Worm (Caenorhabditis elegans): Measurements from ENCODE around the gene C35A5.10.

The C35A5.10 gene

ce11 chrV:10514271-10514670, 10.3 kb downstream of the C35A5.10 start, which contains the start of gene dmsr-8:
Gene dmsr-8, minus strand, starts transcription at chrV:10514371.
- TF ChIP-seq ztf-11 (tag; optimal IDR thresholded peaks at IDR 0.05), result no peak
- TF ChIP-seq mep-1 (tag; optimal IDR thresholded peaks at IDR 0.05), result no peak
- no peak for TF ChIP-seq cnd-1 (tag; optimal IDR thresholded peaks at IDR 0.05)
- TF ChIP-seq blmp-1 (tag; optimal IDR thresholded peaks at IDR 0.05), result no peak

DNA sequence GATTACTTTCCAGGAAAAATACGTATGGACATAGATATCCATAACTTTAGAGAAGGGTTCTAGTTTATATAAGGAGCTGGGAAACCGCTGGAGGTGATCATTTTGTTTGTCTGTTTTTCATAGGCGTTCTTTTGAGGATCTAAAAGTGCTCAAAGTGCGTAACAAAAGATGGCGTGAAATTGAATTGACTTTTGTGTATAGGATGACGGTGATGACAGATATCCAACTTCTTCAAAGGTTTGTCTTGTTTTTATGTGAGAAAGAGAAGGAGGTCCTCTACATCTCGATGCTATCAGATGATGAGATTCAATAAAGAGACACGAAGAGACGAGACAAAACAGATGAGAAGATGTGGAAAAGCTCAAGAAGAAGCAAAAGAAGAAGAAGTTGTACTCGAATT, 12.7 kb downstream of the C35A5.10 start:
- TF ChIP-seq sptf-1 (tag; optimal IDR thresholded peaks at IDR 0.05), result no peak
- no peak for TF ChIP-seq M03D4.4 (tag; optimal IDR thresholded peaks at IDR 0.05)
- TF ChIP-seq nhr-12 (tag; optimal IDR thresholded peaks at IDR 0.05), result no peak
- peak; percentile 48 for TF ChIP-seq ces-1 (GFP tag; optimal IDR thresholded peaks at IDR 0.05)
- no peak for TF ChIP-seq ztf-11 (tag; optimal IDR thresholded peaks at IDR 0.05)
- TF ChIP-seq nhr-2 (tag; optimal IDR thresholded peaks at IDR 0.05), result no peak
- TF ChIP-seq snpc-4 (tag; optimal IDR thresholded peaks at IDR 0.05), result no peak

DNA sequence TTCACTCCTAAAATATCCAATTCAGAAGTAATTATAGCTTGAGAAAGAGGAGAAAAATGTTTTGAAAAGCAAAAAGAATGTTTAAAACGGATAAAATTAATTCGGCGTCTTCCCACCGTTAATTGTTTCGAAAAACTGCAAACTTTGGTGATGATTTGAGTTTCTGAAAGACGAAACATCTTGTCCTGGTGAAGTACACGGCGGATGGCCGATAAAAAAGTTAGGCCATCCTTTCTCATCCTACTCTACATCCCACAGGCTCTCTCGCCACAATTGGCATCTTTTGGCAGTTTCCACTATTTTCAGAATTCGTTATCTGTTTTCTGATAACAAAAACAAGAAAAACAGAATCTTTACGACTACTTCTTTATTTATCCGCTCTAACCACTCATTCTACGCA, 21.9 kb downstream of the C35A5.10 start, which contains the start of the genes C35A5.8 and hda-11:
TSS of gene C35A5.8 (minus strand) at position 7 of the 400 bp plus-strand sequence.
TSS of gene hda-11 (plus strand) at position 283 of the 400 bp plus-strand sequence.
- TF ChIP-seq lsy-2 (tag; optimal IDR thresholded peaks at IDR 0.05) (peak; percentile 25), unc-120 (tag; optimal IDR thresholded peaks at IDR 0.05; ENCODE audit: poor library complexity, severe bottlenecking) (peak; percentile 46), mep-1 (tag; optimal IDR thresholded peaks at IDR 0.05) (peak; percentile 2), blmp-1 (tag; optimal IDR thresholded peaks at IDR 0.05) (no peak)

DNA sequence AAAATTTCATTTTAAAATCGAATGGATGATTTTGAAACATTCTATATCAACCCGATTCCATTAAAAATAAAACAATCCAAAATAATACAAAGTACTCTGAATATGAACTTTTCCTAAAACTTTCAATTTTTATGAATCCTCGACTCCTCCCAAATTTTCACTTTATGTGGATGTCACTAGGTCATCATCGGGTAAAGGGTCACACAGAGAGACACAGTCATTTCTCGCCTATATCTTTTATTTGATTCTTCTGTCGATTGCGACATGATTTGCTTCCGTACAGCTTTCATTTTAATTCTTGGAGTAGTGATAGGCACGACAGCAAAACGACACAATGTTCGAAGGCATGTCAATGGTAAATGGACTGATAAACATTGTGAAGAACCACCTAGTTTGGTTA, 24.5 kb downstream of the C35A5.10 start, which contains the start of gene F25D1.3:
TSS of gene F25D1.3 (plus strand) at position 225 of the 400 bp plus-strand sequence.
- TF ChIP-seq drap-1 (GFP tag; optimal IDR thresholded peaks at IDR 0.05), result no peak
- TF ChIP-seq lsy-2 (tag; optimal IDR thresholded peaks at IDR 0.05), result no peak
- no peak for TF ChIP-seq zip-8 (tag; optimal IDR thresholded peaks at IDR 0.05)
- no peak for TF ChIP-seq nhr-12 (tag; optimal IDR thresholded peaks at IDR 0.05)
- no peak for TF ChIP-seq nhr-2 (tag; optimal IDR thresholded peaks at IDR 0.05)

- TF ChIP-seq M03D4.4 (tag; optimal IDR thresholded peaks at IDR 0.05) (no peak), ceh-39 (tag; optimal IDR thresholded peaks at IDR 0.05) (no peak), nhr-2 (tag; optimal IDR thresholded peaks at IDR 0.05) (no peak)
Observed at ce11 chrV:10529600-10529999, 25.6 kb downstream of the C35A5.10 start.

DNA sequence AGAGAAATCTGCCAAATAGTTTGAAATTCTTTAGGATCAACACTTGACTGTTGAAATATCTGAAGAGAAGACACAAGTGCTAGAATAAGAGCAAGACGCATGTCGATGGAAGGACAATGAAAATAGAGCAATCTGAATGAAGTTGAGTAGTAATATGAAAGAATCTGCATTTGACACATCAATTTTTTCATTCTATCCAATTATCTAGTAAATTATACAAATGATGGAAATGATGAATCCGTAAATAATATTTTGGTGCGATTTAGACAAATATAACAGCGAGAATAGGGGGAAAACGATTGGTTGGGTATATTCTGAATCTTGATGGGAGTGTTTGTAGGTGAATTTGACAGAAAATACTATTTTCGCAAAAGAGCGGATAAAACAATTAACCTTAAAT, 28.7 kb downstream of the C35A5.10 start, which contains the start of gene txt-10:
TSS of gene txt-10 (minus strand) at position 101 of the 400 bp plus-strand sequence.
- TF ChIP-seq sem-2 (GFP tag; optimal IDR thresholded peaks at IDR 0.05), result no peak
- no peak for TF ChIP-seq unc-39 (tag; optimal IDR thresholded peaks at IDR 0.05)
- no peak for TF ChIP-seq ztf-11 (tag; optimal IDR thresholded peaks at IDR 0.05)
- TF ChIP-seq lsy-2 (tag; optimal IDR thresholded peaks at IDR 0.05), result no peak
- TF ChIP-seq ceh-43 (GFP tag; optimal IDR thresholded peaks at IDR 0.05), result no peak
- TF ChIP-seq pha-4 (tag; optimal IDR thresholded peaks at IDR 0.05), result no peak
- TF ChIP-seq ces-1 (GFP tag; optimal IDR thresholded peaks at IDR 0.05), result no peak
- TF ChIP-seq snpc-4 (tag; optimal IDR thresholded peaks at IDR 0.05), result no peak
- TF ChIP-seq zip-8 (tag; optimal IDR thresholded peaks at IDR 0.05), result no peak
- no peak for TF ChIP-seq hlh-1 (tag; optimal IDR thresholded peaks at IDR 0.05)
- TF ChIP-seq flh-1 (GFP tag; optimal IDR thresholded peaks at IDR 0.05), result no peak
- no peak for TF ChIP-seq M03D4.4 (tag; optimal IDR thresholded peaks at IDR 0.05)
- TF ChIP-seq nhr-237 (tag; optimal IDR thresholded peaks at IDR 0.05), result no peak
- no peak for TF ChIP-seq bed-3 (GFP tag; optimal IDR thresholded peaks at IDR 0.05)
- no peak for TF ChIP-seq tbx-8 (GFP tag; optimal IDR thresholded peaks at IDR 0.05)

ce11 chrV:10535325-10535724, 31.3 kb downstream of the C35A5.10 start:
- TF ChIP-seq nhr-28 (tag; optimal IDR thresholded peaks at IDR 0.05), result no peak
- TF ChIP-seq elt-1 (tag; optimal IDR thresholded peaks at IDR 0.05; ENCODE audit: borderline replicate concordance, insufficient read depth), result no peak
- TF ChIP-seq sptf-1 (tag; optimal IDR thresholded peaks at IDR 0.05), result peak; percentile 6
- no peak for TF ChIP-seq sem-2 (GFP tag; optimal IDR thresholded peaks at IDR 0.05)

Data from whole organism, mixed stage, embryonic.